Worm (Caenorhabditis elegans) whole organism, L4/young adult: Measurements from ENCODE around the gene eat-6.
A peak's percentile ranks its signal among the peaks of the same experiment; 100 is the strongest.

Experiments
- W03F9.2 ChIP-seq: fragments of 150-350 bp; optimal IDR thresholded peaks from 2 replicates; lab custom pipeline; 2014; ENCODE audit warnings: missing biosample characterization, missing genetic modification characterization
- dao-5 ChIP-seq: sonication (generic microtip); optimal IDR thresholded peaks from 2 replicates; lab custom pipeline; 2016; ENCODE audit warnings: missing genotype, missing genetic modification characterization, moderate library complexity, missing compliant biosample characterization
- him-1 ChIP-seq: sonication (generic microtip); optimal IDR thresholded peaks from 2 replicates; lab custom pipeline; 2016; ENCODE audit warnings: missing genotype, missing genetic modification reagents, missing genetic modification characterization, missing compliant biosample characterization

ce11 chrV:13176117-13176753 lies 46.4 kb upstream of the eat-6 start, which contains the start of gene him-17:
- peak; percentile 62 for TF ChIP-seq W03F9.2 (tag; lab: Kevin White, UChicago)
- TF ChIP-seq him-1 (tag; lab: Kevin White, UChicago) = no peak
- TF ChIP-seq dao-5 (tag; lab: Kevin White, UChicago) = no peak
